Fruit fly (Drosophila melanogaster): ENCODE measurements around the gene tkv.
A peak's percentile ranks its signal among the peaks of the same experiment; 100 is the strongest.

Gene tkv

DNA sequence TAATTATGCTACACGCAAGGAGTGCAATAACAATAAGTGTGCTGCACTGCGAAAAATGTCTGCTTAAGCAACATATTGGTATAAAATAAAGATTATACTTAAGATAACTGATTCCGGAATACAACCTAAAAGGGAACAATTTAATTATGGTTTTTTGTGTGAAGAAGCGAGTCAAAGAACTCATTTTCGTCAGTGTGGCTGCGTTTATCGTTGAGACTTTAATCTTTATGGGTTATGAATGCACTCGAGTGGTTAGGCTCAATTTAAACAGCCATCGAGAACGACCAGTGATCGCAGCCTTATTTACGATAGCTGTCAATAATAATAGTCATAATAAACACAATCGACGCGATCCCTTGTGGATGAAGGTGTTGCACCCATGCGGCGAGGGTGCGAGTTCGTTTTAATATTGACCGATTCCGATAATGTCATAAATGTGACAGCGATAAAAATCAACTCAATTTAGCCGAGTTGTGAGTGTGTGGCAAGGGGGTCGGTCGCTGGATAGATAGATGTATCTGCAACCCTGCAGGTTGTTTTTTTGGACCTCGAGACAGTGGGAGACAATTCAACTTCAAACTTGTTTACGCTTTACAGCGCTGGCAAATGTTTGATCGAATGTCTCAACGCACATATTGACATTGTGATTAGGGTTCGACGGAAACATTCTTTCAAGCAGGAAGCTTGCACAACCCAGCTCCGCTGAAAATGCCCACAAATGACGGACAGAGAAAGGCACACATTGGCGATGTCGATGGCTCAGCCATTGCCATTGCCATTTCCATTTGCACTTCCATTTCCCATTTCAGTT, 14.9 kb downstream of the tkv start (continued):
- TF ChIP-seq gem (tag; optimal IDR thresholded peaks at IDR 0.05) (peak; percentile 55), CHES-1-like (GFP tag; optimal IDR thresholded peaks at IDR 0.05) (no peak), CG13287 (GFP tag; IDR thresholded peaks at IDR 0.05; ENCODE audit: partially characterized antibody) (no peak), wor (GFP tag; IDR thresholded peaks at IDR 0.05) (no peak), CG11696 (GFP tag; IDR thresholded peaks at IDR 0.05) (no peak), CG18599 (GFP tag; optimal IDR thresholded peaks at IDR 0.05) (peak; percentile 16), CG11695 (GFP tag; IDR thresholded peaks at IDR 0.05) (no peak), chn (GFP tag; optimal IDR thresholded peaks at IDR 0.05) (peak; percentile 33), jigr1 (GFP tag; IDR thresholded peaks at IDR 0.05) (no peak), emc (GFP tag; optimal IDR thresholded peaks at IDR 0.05) (no peak), CG12071 (GFP tag; optimal IDR thresholded peaks at IDR 0.05) (no peak), CG17568 (GFP tag; optimal IDR thresholded peaks at IDR 0.05) (peak; percentile 64), tio (GFP tag; optimal IDR thresholded peaks at IDR 0.05) (peak; percentile 30), CG16779 (GFP tag; IDR thresholded peaks at IDR 0.05) (no peak), HLH4C (GFP tag; IDR thresholded peaks at IDR 0.05; ENCODE audit: partially characterized antibody) (no peak), CG18619 (GFP tag; optimal IDR thresholded peaks at IDR 0.05) (no peak), CG7556 (GFP tag; optimal IDR thresholded peaks at IDR 0.05) (peak; percentile 45), hb (GFP tag; IDR thresholded peaks at IDR 0.05; ENCODE audit: partially characterized antibody) (no peak), CG6272 (GFP tag; IDR thresholded peaks at IDR 0.05) (no peak), vvl (GFP tag; IDR thresholded peaks at IDR 0.05) (peak; percentile 64), E2f2 (GFP tag; IDR thresholded peaks at IDR 0.05) (0 out of 2 replicates have a peak, but pooled peaks have one; percentile 14), lilli (GFP tag; optimal IDR thresholded peaks at IDR 0.05) (peak; percentile 32), cato (GFP tag; optimal IDR thresholded peaks at IDR 0.05; ENCODE audit: borderline replicate concordance) (peak; percentile 8), dm (GFP tag; optimal IDR thresholded peaks at IDR 0.05) (no peak), CG15696 (tag; optimal IDR thresholded peaks at IDR 0.05) (peak; percentile 86), ash1 (GFP tag; optimal IDR thresholded peaks at IDR 0.05) (no peak), usp (GFP tag; optimal IDR thresholded peaks at IDR 0.05) (no peak), Sox102F (GFP tag; optimal IDR thresholded peaks at IDR 0.05) (peak; percentile 51), CG8944 (GFP tag; optimal IDR thresholded peaks at IDR 0.05) (no peak), Hmr (GFP tag; optimal IDR thresholded peaks at IDR 0.05) (no peak), Meics (GFP tag; optimal IDR thresholded peaks at IDR 0.05) (no peak), D19A (tag; optimal IDR thresholded peaks at IDR 0.05) (peak; percentile 27), Hr39 (optimal IDR thresholded peaks at IDR 0.05) (no peak), Gsc (GFP tag; IDR thresholded peaks at IDR 0.05) (no peak), CG13123 (GFP tag; optimal IDR thresholded peaks at IDR 0.05) (peak; percentile 6), jumu (GFP tag; optimal IDR thresholded peaks at IDR 0.05) (no peak), gfzf (GFP tag; optimal IDR thresholded peaks at IDR 0.05) (no peak), CG9437 (GFP tag; optimal IDR thresholded peaks at IDR 0.05) (peak; percentile 23), CG43689 (GFP tag; IDR thresholded peaks at IDR 0.05) (no peak), CG1792 (GFP tag; optimal IDR thresholded peaks at IDR 0.05) (peak; percentile 26), CG17328 (GFP tag; IDR thresholded peaks at IDR 0.05) (peak; percentile 65), en (GFP tag; optimal IDR thresholded peaks at IDR 0.05) (no peak), CG14050 (GFP tag; IDR thresholded peaks at IDR 0.05) (no peak), CG7786 (GFP tag; optimal IDR thresholded peaks at IDR 0.05) (no peak), zf30C (GFP tag; optimal IDR thresholded peaks at IDR 0.05) (peak; percentile 13), CG12299 (tag; optimal IDR thresholded peaks at IDR 0.05) (no peak), p53 (GFP tag; optimal IDR thresholded peaks at IDR 0.05) (peak; percentile 5), seq (GFP tag; IDR thresholded peaks at IDR 0.05) (no peak), CG1529 (GFP tag; optimal IDR thresholded peaks at IDR 0.05) (peak; percentile 49), CG2889 (GFP tag; IDR thresholded peaks at IDR 0.05) (no peak), z (GFP tag; IDR thresholded peaks at IDR 0.05) (peak; percentile 66)
